Fruit fly (Drosophila melanogaster) whole organism, prepupa: ENCODE measurements around the gene CG12123.

Experiments used
- Blimp-1 ChIP-seq: fragments of 200-800 bp; sonication (Bioruptor generic); optimal IDR thresholded peaks from 3 replicates; lab custom pipeline; 2017; ENCODE audit warnings: missing biosample characterization, missing genetic modification characterization, mild to moderate bottlenecking, moderate library complexity, missing genetic modification reagents
- CG10631 ChIP-seq: fragments of 200-800 bp; sonication (Bioruptor generic); optimal IDR thresholded peaks from 2 replicates; lab custom pipeline; 2016; ENCODE audit warnings: missing biosample characterization, missing genetic modification characterization
- CG32006 ChIP-seq: fragments of 200-800 bp; sonication (Bioruptor generic); optimal IDR thresholded peaks from 3 replicates; lab custom pipeline; 2017; ENCODE audit warnings: missing biosample characterization, mild to moderate bottlenecking, missing genetic modification characterization
- CG3919 ChIP-seq: fragments of 200-800 bp; sonication (Bioruptor generic); optimal IDR thresholded peaks from 3 replicates; lab custom pipeline; 2016; ENCODE audit warnings: missing biosample characterization, missing genetic modification characterization
- CG8632 ChIP-seq: fragments of 200-800 bp; sonication (Bioruptor generic); optimal IDR thresholded peaks from 3 replicates; lab custom pipeline; 2016; ENCODE audit warnings: missing biosample characterization, missing genetic modification characterization
- Eip78C ChIP-seq: fragments of 200-800 bp; sonication (Bioruptor generic); peaks from one replicate; lab custom pipeline; 2016; ENCODE audit warnings: missing biosample characterization, missing genetic modification characterization
- Ets21C ChIP-seq: fragments of 200-800 bp; sonication (Bioruptor generic); optimal IDR thresholded peaks from 3 replicates; lab custom pipeline; 2016; ENCODE audit warnings: missing biosample characterization, missing genetic modification characterization
- Gug ChIP-seq: fragments of 200-800 bp; sonication (Bioruptor generic); IDR thresholded peaks from 2 replicates; pipeline ENCODE4 v1.3.6; 2022; ENCODE audit warnings: missing biosample characterization, missing genetic modification characterization
- OdsH ChIP-seq: fragments of 200-800 bp; sonication (Bioruptor generic); optimal IDR thresholded peaks from 3 replicates; lab custom pipeline; 2016; ENCODE audit warnings: missing biosample characterization, missing genetic modification characterization
- Sox102F ChIP-seq: fragments of 200-800 bp; sonication (Bioruptor generic); optimal IDR thresholded peaks from 2 replicates; lab custom pipeline; 2016; ENCODE audit warnings: missing biosample characterization, mild to moderate bottlenecking, missing genetic modification characterization
- spab ChIP-seq: fragments of 200-800 bp; sonication (Bioruptor generic); optimal IDR thresholded peaks from 2 replicates; lab custom pipeline; 2017; ENCODE audit warnings: missing biosample characterization, mild to moderate bottlenecking, missing genetic modification characterization, missing genetic modification reagents

DNA sequence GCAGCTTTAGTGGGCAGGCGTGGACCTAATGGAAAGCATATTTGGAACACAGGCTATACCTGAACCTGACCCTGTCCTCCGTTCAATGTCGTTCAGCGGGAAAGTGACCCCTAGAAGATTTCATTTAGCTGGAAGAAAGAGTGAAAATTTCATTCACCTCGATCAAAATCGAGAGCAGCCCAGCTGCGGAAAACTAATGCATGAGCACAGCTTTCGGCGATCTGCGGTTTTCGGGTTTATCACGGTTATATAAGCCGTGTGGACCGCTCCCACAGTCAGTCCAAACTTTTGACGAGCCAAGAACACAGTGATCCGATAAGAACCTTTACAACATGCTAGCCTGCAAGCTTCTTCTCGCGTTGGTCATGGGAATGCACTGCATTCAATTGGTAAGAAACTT, 28.4 kb upstream of the CG12123 start, which contains the start of gene Cp7Fa:
- TF ChIP-seq CG8632 (no peak), CG32006 (no peak), CG10631 (GFP tag; lab: Kevin White, UChicago) (no peak), Eip78C (GFP tag; lab: Kevin White, UChicago) (no peak), spab (GFP tag; lab: Kevin White, UChicago) (no peak), Ets21C (GFP tag; lab: Kevin White, UChicago) (no peak), Gug (GFP tag; lab: Robert Waterston, UW) (no peak), Blimp-1 (GFP tag; lab: Kevin White, UChicago) (no peak), OdsH (GFP tag; lab: Kevin White, UChicago) (no peak), CG3919 (GFP tag; lab: Kevin White, UChicago) (no peak), Sox102F (GFP tag; lab: Kevin White, UChicago) (no peak)
